Worm (Caenorhabditis elegans) whole organism, L4 larva: Measurements from ENCODE around the gene mrt-2.
A peak's percentile ranks its signal among the peaks of the same experiment; 100 is the strongest.
"Not testable (repeated sequence)": the region's sequence is repeated elsewhere in the genome, so short reads cannot be mapped to it uniquely, and the experiment has no call there.

ENCODE experiments used
- F10B5.3 ChIP-seq: sonication (generic microtip); optimal IDR thresholded peaks from 2 replicates; lab custom pipeline; 2016; ENCODE audit warnings: mild to moderate bottlenecking, missing genetic modification characterization, missing compliant biosample characterization
- F26F4.8 ChIP-seq: fragments of 200-800 bp; sonication (Bioruptor generic); conservative IDR thresholded peaks from 2 replicates; pipeline ENCODE4 v1.3.6; 2022; ENCODE audit warnings: missing genetic modification characterization, missing compliant biosample characterization
- R02D3.7 ChIP-seq: fragments of 150-350 bp; sonication (generic microtip); optimal IDR thresholded peaks from 3 replicates; lab custom pipeline; 2014; ENCODE audit warnings: missing biosample characterization, missing genetic modification characterization
- T26A8.4 ChIP-seq: fragments of 200-800 bp; sonication (Bioruptor generic); IDR thresholded peaks from 2 replicates; pipeline ENCODE4 v1.3.6; 2022; ENCODE audit warnings: missing genetic modification characterization, missing compliant biosample characterization
- ZK337.2 ChIP-seq: fragments of 200-800 bp; sonication (Bioruptor generic); IDR thresholded peaks from 2 replicates; pipeline ENCODE4 v1.3.6; 2022; ENCODE audit warnings: missing genetic modification reagents, missing genetic modification characterization, missing compliant biosample characterization
- arid-1 ChIP-seq: fragments of 200-800 bp; sonication (Bioruptor generic); conservative IDR thresholded peaks from 2 replicates; pipeline ENCODE4 v1.3.6; 2022; ENCODE audit warnings: missing genetic modification reagents, missing genetic modification characterization, missing compliant biosample characterization
- ceh-44 ChIP-seq: fragments of 200-800 bp; sonication (Bioruptor generic); IDR thresholded peaks from 2 replicates; pipeline ENCODE4 v1.3.6; 2022; ENCODE audit warnings: missing genetic modification reagents, missing genetic modification characterization, missing compliant biosample characterization
- cey-2 ChIP-seq: sonication (generic microtip); optimal IDR thresholded peaks from 3 replicates; lab custom pipeline; 2017; ENCODE audit warnings: missing genetic modification characterization, mild to moderate bottlenecking, missing compliant biosample characterization, antibody characterized with exemption, borderline replicate concordance; ENCODE audit not compliant: insufficient read depth
- daf-16 ChIP-seq, 3 experiments: sonication (generic microtip); optimal IDR thresholded peaks; 2 replicates each; lab custom pipeline; 2016 to 2017; ENCODE audit warnings: missing genetic modification characterization in 3 of 3, missing genetic modification reagents in 3 of 3, mild to moderate bottlenecking in 2 of 3, missing compliant biosample characterization in 2 of 3, missing biosample characterization in 1 of 3, moderate library complexity in 1 of 3
- dmd-6 ChIP-seq: fragments of 200-800 bp; sonication (Bioruptor generic); IDR thresholded peaks from 2 replicates; pipeline ENCODE4 v1.3.6; 2022; ENCODE audit warnings: missing genetic modification reagents, missing genetic modification characterization, missing compliant biosample characterization
- dpl-1 ChIP-seq: fragments of 150-350 bp; optimal IDR thresholded peaks from 2 replicates; lab custom pipeline; 2014; ENCODE audit warnings: missing biosample characterization, missing genetic modification reagents, missing genetic modification characterization
- dve-1 ChIP-seq: sonication (generic microtip); optimal IDR thresholded peaks from 2 replicates; lab custom pipeline; 2017; ENCODE audit warnings: antibody characterized with exemption, mild to moderate bottlenecking, missing genetic modification characterization, missing compliant biosample characterization; ENCODE audit not compliant: insufficient read depth
- hlh-11 ChIP-seq: fragments of 200-800 bp; sonication (Bioruptor generic); optimal IDR thresholded peaks from 2 replicates; lab custom pipeline; 2018; ENCODE audit warnings: mild to moderate bottlenecking, missing genetic modification characterization, missing compliant biosample characterization
- hlh-30 ChIP-seq: sonication (generic microtip); optimal IDR thresholded peaks from 2 replicates; lab custom pipeline; 2017; ENCODE audit warnings: antibody characterized with exemption, mild to moderate bottlenecking, missing genetic modification characterization, missing compliant biosample characterization; ENCODE audit not compliant: insufficient read depth
- hmg-1.1 ChIP-seq: fragments of 200-800 bp; sonication (Bioruptor generic); IDR thresholded peaks from 2 replicates; pipeline ENCODE4 v1.3.6; 2022; ENCODE audit warnings: missing genetic modification reagents, missing genetic modification characterization, missing compliant biosample characterization
- lin-38 ChIP-seq: fragments of 200-800 bp; sonication (Bioruptor generic); IDR thresholded peaks from 2 replicates; pipeline ENCODE4 v1.3.6; 2022; ENCODE audit warnings: missing genetic modification reagents, missing genetic modification characterization, missing compliant biosample characterization
- lsy-2 ChIP-seq, 2 experiments: fragments of 150-350 bp in 1 of 2; sonication (generic microtip) in 1 of 2; optimal IDR thresholded peaks; 2 replicates each; lab custom pipeline; 2014 to 2017; ENCODE audit warnings: missing biosample characterization in 2 of 2, missing genetic modification characterization in 2 of 2
- madf-5 ChIP-seq, 2 experiments: fragments of 200-800 bp; sonication (Bioruptor generic); IDR thresholded peaks; 2 replicates each; pipeline ENCODE4 v1.3.6; 2022; ENCODE audit warnings: missing compliant biosample characterization in 2 of 2, missing genetic modification characterization in 2 of 2
- mdl-1 ChIP-seq, 2 experiments: fragments of 150-350 bp in 1 of 2; sonication (generic microtip) in 1 of 2; optimal IDR thresholded peaks; 2 replicates each; lab custom pipeline; 2014 to 2017; ENCODE audit warnings: missing biosample characterization in 2 of 2, missing genetic modification characterization in 2 of 2
- mes-2 ChIP-seq: sonication (generic microtip); optimal IDR thresholded peaks from 2 replicates; lab custom pipeline; 2016; ENCODE audit warnings: missing genotype, mild to moderate bottlenecking, missing genetic modification characterization, missing compliant biosample characterization; ENCODE audit not compliant: poor library complexity, severe bottlenecking
- nhr-28 ChIP-seq: fragments of 150-350 bp; optimal IDR thresholded peaks from 2 replicates; lab custom pipeline; 2014; ENCODE audit warnings: missing biosample characterization, missing genetic modification characterization
- nhr-76 ChIP-seq: fragments of 150-350 bp; optimal IDR thresholded peaks from 2 replicates; lab custom pipeline; 2014; ENCODE audit warnings: missing biosample characterization, missing genetic modification characterization
- sdz-12 ChIP-seq: fragments of 200-800 bp; sonication (Bioruptor generic); optimal IDR thresholded peaks from 2 replicates; lab custom pipeline; 2018; ENCODE audit warnings: mild to moderate bottlenecking, missing genetic modification characterization, missing compliant biosample characterization
- set-16 ChIP-seq: fragments of 200-800 bp; sonication (Bioruptor generic); IDR thresholded peaks from 2 replicates; pipeline ENCODE4 v1.3.6; 2022; ENCODE audit warnings: missing genetic modification reagents, missing genetic modification characterization, missing compliant biosample characterization
- snpc-1.2 ChIP-seq: fragments of 200-800 bp; sonication (Bioruptor generic); IDR thresholded peaks from 2 replicates; pipeline ENCODE4 v1.3.6; 2022; ENCODE audit warnings: missing genetic modification reagents, missing genetic modification characterization, missing compliant biosample characterization
- snpc-4 ChIP-seq: fragments of 150-350 bp; optimal IDR thresholded peaks from 2 replicates; lab custom pipeline; 2014; ENCODE audit warnings: missing biosample characterization, missing genetic modification characterization
- unc-39 ChIP-seq: sonication (generic microtip); optimal IDR thresholded peaks from 2 replicates; lab custom pipeline; 2017; ENCODE audit warnings: missing biosample characterization, missing genetic modification characterization
- unc-62 ChIP-seq, 3 experiments: fragments of 150-350 bp in 1 of 3; sonication (generic microtip); optimal IDR thresholded peaks in 2 of 3; peaks in 1 of 3; 1 replicate in 1 of 3; 2 replicates in 2 of 3; lab custom pipeline; 2014 to 2017; ENCODE audit warnings: missing biosample characterization in 3 of 3, missing genetic modification characterization in 3 of 3, missing genetic modification reagents in 3 of 3, missing genotype in 1 of 3
- zfp-2 ChIP-seq: sonication (generic microtip); optimal IDR thresholded peaks from 2 replicates; lab custom pipeline; 2016; ENCODE audit warnings: mild to moderate bottlenecking, missing genetic modification characterization, missing compliant biosample characterization
- zip-11 ChIP-seq: fragments of 200-800 bp; sonication (Bioruptor generic); IDR thresholded peaks from 2 replicates; pipeline ENCODE4 v1.3.6; 2022; ENCODE audit warnings: missing genetic modification characterization, missing compliant biosample characterization

mrt-2 gene

ce11 chrIII:11750817-11751216, 4.3 kb downstream of the mrt-2 start:
- TF ChIP-seq sdz-12 (GFP tag; lab: Kevin White, UChicago) (no peak), mes-2 (tag; lab: Kevin White, UChicago) (no peak), madf-5 (GFP tag; IDR thresholded peaks at IDR 0.05; lab: Robert Waterston, UW) (no peak), hlh-11 (tag; lab: Kevin White, UChicago) (no peak), unc-62 (GFP tag; optimal IDR thresholded peaks at IDR 0.05 in 1 of 2; lab: Kevin White, UChicago) (peak in 1 of 2 experiments; percentile 30), unc-62 (tag; optimal IDR thresholded peaks at IDR 0.05; lab: Kevin White, UChicago) (no peak), unc-39 (tag; lab: Kevin White, UChicago) (no peak)

ce11 chrIII:11757892-11758291, 11.3 kb downstream of the mrt-2 start:
- TF ChIP-seq ZK337.2 (GFP tag; lab: Robert Waterston, UW) (no peak), cey-2 (tag; lab: Kevin White, UChicago) (no peak), arid-1 (GFP tag; lab: Robert Waterston, UW) (no peak), dmd-6 (GFP tag; lab: Robert Waterston, UW) (no peak), F26F4.8 (GFP tag; lab: Robert Waterston, UW) (no peak), zfp-2 (tag; lab: Kevin White, UChicago) (no peak), unc-62 (GFP tag; optimal IDR thresholded peaks at IDR 0.05 in 1 of 2; lab: Kevin White, UChicago) (peak in 1 of 2 experiments; percentile 17), unc-62 (tag; optimal IDR thresholded peaks at IDR 0.05; lab: Kevin White, UChicago) (no peak), R02D3.7 (no peak), set-16 (GFP tag; lab: Robert Waterston, UW) (peak; percentile 52), nhr-76 (tag; lab: Kevin White, UChicago) (no peak), snpc-4 (tag; lab: Kevin White, UChicago) (no peak), hlh-11 (tag; lab: Kevin White, UChicago) (no peak)

ce11 chrIII:11760634-11761033, 14.1 kb downstream of the mrt-2 start:
- TF ChIP-seq set-16 (GFP tag; lab: Robert Waterston, UW) (peak; percentile 75), lin-38 (no peak)

- TF ChIP-seq hlh-30 (tag; lab: Kevin White, UChicago); zip-11; ceh-44: not testable (repeated sequence)
- TF ChIP-seq, all 104 proteins: peak for 0; not testable (repeated sequence) for 104
Measured at ce11 chrIII:11773581-11773980, 27.0 kb downstream of the mrt-2 start, which contains the start of gene gbf-1. Gene gbf-1, minus strand, starts transcription at chrIII:11773681.

- TF ChIP-seq T26A8.4, result peak; percentile 28; the same call in 1 of the 2 replicates
- TF ChIP-seq mes-2 (tag; lab: Kevin White, UChicago), result peak; percentile 72
- TF ChIP-seq mdl-1 (tag; optimal IDR thresholded peaks at IDR 0.05; lab: Kevin White, UChicago), result peak in 1 of 2 experiments; percentile 49
- TF ChIP-seq sdz-12 (GFP tag; lab: Kevin White, UChicago), result no peak
- peak in 1 of 2 experiments; percentile 64 for TF ChIP-seq lsy-2 (tag; optimal IDR thresholded peaks at IDR 0.05; lab: Kevin White, UChicago)
- TF ChIP-seq dve-1 (tag; lab: Kevin White, UChicago), result peak; percentile 29
- no peak for TF ChIP-seq F10B5.3 (tag; lab: Kevin White, UChicago)
- TF ChIP-seq nhr-28 (tag; lab: Kevin White, UChicago), result no peak
- TF ChIP-seq lin-38, result peak; percentile 53
- peak; percentile 97 for TF ChIP-seq hlh-30 (tag; lab: Kevin White, UChicago)
- TF ChIP-seq hmg-1.1 (GFP tag; lab: Robert Waterston, UW), result peak; percentile 53; the same call in 1 of the 2 replicates
- no peak for TF ChIP-seq snpc-1.2 (GFP tag; lab: Robert Waterston, UW)
- no peak for TF ChIP-seq snpc-4 (tag; lab: Kevin White, UChicago)
- TF ChIP-seq dpl-1 (GFP tag; lab: Kevin White, UChicago), result peak; percentile 52
- no peak for TF ChIP-seq daf-16 (GFP tag; optimal IDR thresholded peaks at IDR 0.05; lab: Kevin White, UChicago)
- TF ChIP-seq daf-16 (tag; optimal IDR thresholded peaks at IDR 0.05; lab: Kevin White, UChicago), result peak; percentile 51
Measured at ce11 chrIII:11774508-11775000, 28.0 kb downstream of the mrt-2 start, which contains the start of gene immp-1. Gene immp-1, plus strand, starts transcription at chrIII:11774950.
